Worm (Caenorhabditis elegans) whole organism, early embryonic: Measurements from ENCODE around the gene osm-8.
A peak's percentile ranks its signal among the peaks of the same experiment; 100 is the strongest.

ENCODE experiments used
- B0310.2 ChIP-seq: sonication (generic microtip); optimal IDR thresholded peaks from 2 replicates; lab custom pipeline; 2016; ENCODE audit warnings: mild to moderate bottlenecking, missing genetic modification characterization, missing compliant biosample characterization
- F13C5.2 ChIP-seq: sonication (generic microtip); optimal IDR thresholded peaks from 2 replicates; lab custom pipeline; 2017; ENCODE audit warnings: mild to moderate bottlenecking, missing genetic modification characterization, inconsistent platforms, missing compliant biosample characterization
- aly-1 ChIP-seq: sonication (generic microtip); optimal IDR thresholded peaks from 2 replicates; lab custom pipeline; 2016; ENCODE audit warnings: missing genetic modification characterization, missing compliant biosample characterization
- ama-1 ChIP-seq: fragments of 150-350 bp; optimal IDR thresholded peaks from 2 replicates; lab custom pipeline; 2014
- ceh-13 ChIP-seq: fragments of 200-800 bp; sonication (Bioruptor generic); optimal IDR thresholded peaks from 2 replicates; lab custom pipeline; 2018; ENCODE audit warnings: mild to moderate bottlenecking, missing genetic modification characterization, missing compliant biosample characterization
- ceh-36 ChIP-seq: sonication (generic microtip); optimal IDR thresholded peaks from 2 replicates; lab custom pipeline; 2016; ENCODE audit warnings: missing genetic modification characterization, inconsistent platforms, missing compliant biosample characterization
- ets-7 ChIP-seq: sonication (generic microtip); optimal IDR thresholded peaks from 2 replicates; lab custom pipeline; 2016; ENCODE audit warnings: missing genotype, missing genetic modification characterization, missing compliant biosample characterization
- flt-1 ChIP-seq: fragments of 200-800 bp; sonication (Bioruptor generic); IDR thresholded peaks from 2 replicates; pipeline ENCODE4 v1.3.6; 2022; ENCODE audit warnings: missing genetic modification characterization, missing compliant biosample characterization
- hmbx-1 ChIP-seq: sonication (generic microtip); optimal IDR thresholded peaks from 2 replicates; lab custom pipeline; 2016; ENCODE audit warnings: mild to moderate bottlenecking, missing genetic modification characterization, missing compliant biosample characterization
- hmg-4 ChIP-seq: fragments of 200-800 bp; sonication (Bioruptor generic); optimal IDR thresholded peaks from 2 replicates; lab custom pipeline; 2018; ENCODE audit warnings: mild to moderate bottlenecking, missing genetic modification characterization, missing compliant biosample characterization
- hnd-1 ChIP-seq: sonication (generic microtip); optimal IDR thresholded peaks from 2 replicates; lab custom pipeline; 2016; ENCODE audit warnings: missing genetic modification characterization, missing compliant biosample characterization
- pes-1 ChIP-seq: fragments of 200-800 bp; sonication (Bioruptor generic); IDR thresholded peaks from 2 replicates; pipeline ENCODE4 v1.3.6; 2022; ENCODE audit warnings: missing genetic modification reagents, missing genetic modification characterization, missing compliant biosample characterization
- scrt-1 ChIP-seq: fragments of 200-800 bp; sonication (Bioruptor generic); IDR thresholded peaks from 2 replicates; pipeline ENCODE4 v1.3.6; 2022; ENCODE audit warnings: missing genetic modification characterization, missing compliant biosample characterization
- sea-1 ChIP-seq: fragments of 200-800 bp; sonication (Bioruptor generic); conservative IDR thresholded peaks from 2 replicates; pipeline ENCODE4 v1.3.6; 2022; ENCODE audit warnings: missing genetic modification characterization, missing compliant biosample characterization
- tbx-11 ChIP-seq: fragments of 200-800 bp; sonication (Bioruptor generic); IDR thresholded peaks from 2 replicates; pipeline ENCODE4 v1.3.6; 2022; ENCODE audit warnings: missing genetic modification characterization, missing compliant biosample characterization
- tbx-37 ChIP-seq: fragments of 200-800 bp; sonication (Bioruptor generic); conservative IDR thresholded peaks from 2 replicates; pipeline ENCODE4 v1.3.6; 2022; ENCODE audit warnings: missing genetic modification reagents, missing genetic modification characterization, missing compliant biosample characterization
- tra-4 ChIP-seq: sonication (generic microtip); optimal IDR thresholded peaks from 2 replicates; lab custom pipeline; 2017; ENCODE audit warnings: missing genetic modification characterization, missing compliant biosample characterization

Gene osm-8

ce11 chrII:7618212-7618611 is 13.0 kb upstream of the osm-8 start:
- TF ChIP-seq sea-1: no peak
- TF ChIP-seq ama-1 (lab: Kevin White, UChicago): no peak
- no peak for TF ChIP-seq hmbx-1 (tag; lab: Kevin White, UChicago)
- no peak for TF ChIP-seq scrt-1
- no peak for TF ChIP-seq ets-7
- TF ChIP-seq tra-4: no peak
- TF ChIP-seq flt-1 (GFP tag; lab: Robert Waterston, UW): no peak
- no peak for TF ChIP-seq hnd-1
- TF ChIP-seq ceh-13: no peak
- TF ChIP-seq ceh-36 (tag; lab: Kevin White, UChicago): no peak
- TF ChIP-seq tbx-11 (GFP tag; lab: Robert Waterston, UW): no peak
- no peak for TF ChIP-seq tbx-37 (GFP tag; lab: Robert Waterston, UW)
- no peak for TF ChIP-seq pes-1 (GFP tag; lab: Robert Waterston, UW)
- TF ChIP-seq hmg-4 (GFP tag; lab: Kevin White, UChicago): no peak
- no peak for TF ChIP-seq aly-1 (tag; lab: Kevin White, UChicago)

- TF ChIP-seq ceh-36 (tag; lab: Kevin White, UChicago) (no peak), F13C5.2 (tag; lab: Kevin White, UChicago) (no peak), hnd-1 (no peak)
Measured at ce11 chrII:7616141-7616540, 10.9 kb upstream of the osm-8 start, which contains the start of gene cdc-42. Gene cdc-42, plus strand, starts transcription at chrII:7616452.

ce11 chrII:7615318-7615891 is 10.2 kb upstream of the osm-8 start:
- TF ChIP-seq pes-1 (GFP tag; lab: Robert Waterston, UW) (no peak), tbx-37 (GFP tag; lab: Robert Waterston, UW) (no peak), scrt-1 (no peak), ceh-13 (no peak), hmbx-1 (tag; lab: Kevin White, UChicago) (no peak), hnd-1 (no peak), hmg-4 (GFP tag; lab: Kevin White, UChicago) (no peak), ceh-36 (tag; lab: Kevin White, UChicago) (no peak), B0310.2 (tag; lab: Kevin White, UChicago) (no peak), tbx-11 (GFP tag; lab: Robert Waterston, UW) (no peak), F13C5.2 (tag; lab: Kevin White, UChicago) (no peak), tra-4 (no peak), ets-7 (no peak), sea-1 (no peak), flt-1 (GFP tag; lab: Robert Waterston, UW) (no peak)

- TF ChIP-seq flt-1 (GFP tag; lab: Robert Waterston, UW) (no peak), hnd-1 (no peak), aly-1 (tag; lab: Kevin White, UChicago) (no peak), ceh-13 (no peak), F13C5.2 (tag; lab: Kevin White, UChicago) (no peak), hmg-4 (GFP tag; lab: Kevin White, UChicago) (peak; percentile 15), tbx-11 (GFP tag; lab: Robert Waterston, UW) (no peak)
Measured at ce11 chrII:7614334-7614733, 9.1 kb upstream of the osm-8 start.

- TF ChIP-seq ceh-36 (tag; lab: Kevin White, UChicago): no peak
- no peak for TF ChIP-seq sea-1
- TF ChIP-seq hnd-1: no peak
- no peak for TF ChIP-seq tbx-37 (GFP tag; lab: Robert Waterston, UW)
- no peak for TF ChIP-seq hmg-4 (GFP tag; lab: Kevin White, UChicago)
- TF ChIP-seq B0310.2 (tag; lab: Kevin White, UChicago): no peak
- TF ChIP-seq ama-1 (lab: Kevin White, UChicago): no peak
- TF ChIP-seq tbx-11 (GFP tag; lab: Robert Waterston, UW): no peak
- TF ChIP-seq flt-1 (GFP tag; lab: Robert Waterston, UW): no peak
- no peak for TF ChIP-seq aly-1 (tag; lab: Kevin White, UChicago)
- no peak for TF ChIP-seq hmbx-1 (tag; lab: Kevin White, UChicago)
- TF ChIP-seq F13C5.2 (tag; lab: Kevin White, UChicago): no peak
- TF ChIP-seq ceh-13: no peak
- no peak for TF ChIP-seq pes-1 (GFP tag; lab: Robert Waterston, UW)
- no peak for TF ChIP-seq ets-7
- TF ChIP-seq tra-4: no peak
- TF ChIP-seq scrt-1: no peak
Measured at ce11 chrII:7613241-7613782, 8.1 kb upstream of the osm-8 start, which contains the start of the genes oig-4 and R07G3.7. Gene oig-4, plus strand, starts transcription at chrII:7613541. Gene R07G3.7, minus strand, starts transcription at chrII:7613732.

- TF ChIP-seq tbx-11 (GFP tag; lab: Robert Waterston, UW) (no peak), pes-1 (GFP tag; lab: Robert Waterston, UW) (no peak), hmbx-1 (tag; lab: Kevin White, UChicago) (no peak), tbx-37 (GFP tag; lab: Robert Waterston, UW) (no peak), ceh-36 (tag; lab: Kevin White, UChicago) (no peak), aly-1 (tag; lab: Kevin White, UChicago) (no peak), F13C5.2 (tag; lab: Kevin White, UChicago) (no peak), tra-4 (no peak), flt-1 (GFP tag; lab: Robert Waterston, UW) (no peak), hmg-4 (GFP tag; lab: Kevin White, UChicago) (no peak), scrt-1 (no peak), B0310.2 (tag; lab: Kevin White, UChicago) (no peak), ama-1 (lab: Kevin White, UChicago) (no peak), sea-1 (no peak), ets-7 (no peak), hnd-1 (no peak), ceh-13 (no peak)
Measured at ce11 chrII:7607953-7608352, 2.7 kb upstream of the osm-8 start, which contains the start of gene lips-17. Gene lips-17, plus strand, starts transcription at chrII:7608253.

- TF ChIP-seq ets-7: no peak
Measured at ce11 chrII:7599357-7599756, 5.8 kb downstream of the osm-8 start, which contains the start of gene npp-21. Gene npp-21, plus strand, starts transcription at chrII:7599657.
